Fruit fly (Drosophila melanogaster) whole organism, pupa: Measurements from ENCODE around the gene ro.

Experiments used
- CG10348 ChIP-seq: fragments of 200-800 bp; sonication (Bioruptor generic); IDR thresholded peaks from 2 replicates; pipeline ENCODE4 v1.3.6; 2022; ENCODE audit warnings: missing biosample characterization, missing genetic modification characterization
- CG12605 ChIP-seq: fragments of 200-800 bp; sonication (Bioruptor generic); IDR thresholded peaks from 2 replicates; pipeline ENCODE4 v1.3.6; 2022; ENCODE audit warnings: missing biosample characterization, missing genetic modification characterization
- CG13204 ChIP-seq: fragments of 200-800 bp; sonication (Bioruptor generic); optimal IDR thresholded peaks from 2 replicates; lab custom pipeline; 2018; ENCODE audit warnings: missing biosample characterization, mild to moderate bottlenecking, missing genetic modification characterization, moderate library complexity
- CG14655 ChIP-seq: fragments of 200-800 bp; sonication (Bioruptor generic); optimal IDR thresholded peaks from 3 replicates; lab custom pipeline; 2017; ENCODE audit warnings: mild to moderate bottlenecking, missing biosample characterization, missing genetic modification reagents, missing genetic modification characterization
- CG15710 ChIP-seq: fragments of 200-800 bp; sonication (Bioruptor generic); optimal IDR thresholded peaks from 2 replicates; lab custom pipeline; 2018; ENCODE audit warnings: missing biosample characterization, mild to moderate bottlenecking, missing genetic modification characterization, moderate library complexity
- CG17806 ChIP-seq: fragments of 200-800 bp; sonication (Bioruptor generic); optimal IDR thresholded peaks from 2 replicates; lab custom pipeline; 2018; ENCODE audit warnings: missing biosample characterization, mild to moderate bottlenecking, missing genetic modification characterization, moderate library complexity
- CG32121 ChIP-seq: fragments of 200-800 bp; sonication (Bioruptor generic); IDR thresholded peaks from 2 replicates; pipeline ENCODE4 v1.3.6; 2022; ENCODE audit warnings: missing biosample characterization, missing genetic modification characterization
- CG34367 ChIP-seq: fragments of 200-800 bp; sonication (Bioruptor generic); optimal IDR thresholded peaks from 2 replicates; lab custom pipeline; 2018; ENCODE audit warnings: missing biosample characterization, mild to moderate bottlenecking, missing genetic modification characterization
- CG4496 ChIP-seq: fragments of 200-800 bp; sonication (Bioruptor generic); IDR thresholded peaks from 3 replicates; pipeline ENCODE4 v1.3.6; 2022; ENCODE audit warnings: missing biosample characterization, missing genetic modification characterization
- CG8159 ChIP-seq: fragments of 200-800 bp; sonication (Bioruptor generic); optimal IDR thresholded peaks from 3 replicates; lab custom pipeline; 2018; ENCODE audit warnings: missing biosample characterization, mild to moderate bottlenecking, missing genetic modification characterization, moderate library complexity
- CG8301 ChIP-seq: fragments of 200-800 bp; sonication (Bioruptor generic); optimal IDR thresholded peaks from 2 replicates; lab custom pipeline; 2018; ENCODE audit warnings: missing biosample characterization, mild to moderate bottlenecking, missing genetic modification characterization
- CG9948 ChIP-seq: fragments of 200-800 bp; sonication (Bioruptor generic); optimal IDR thresholded peaks from 2 replicates; lab custom pipeline; 2018; ENCODE audit warnings: missing biosample characterization, mild to moderate bottlenecking, missing genetic modification characterization, moderate library complexity
- D1 ChIP-seq: fragments of 200-800 bp; sonication (Bioruptor generic); optimal IDR thresholded peaks from 2 replicates; lab custom pipeline; 2018; ENCODE audit warnings: missing biosample characterization, mild to moderate bottlenecking, missing genetic modification characterization, moderate library complexity
- EcR ChIP-seq: fragments of 200-800 bp; sonication (Bioruptor generic); optimal IDR thresholded peaks from 3 replicates; lab custom pipeline; 2019; ENCODE audit warnings: missing biosample characterization, missing genetic modification characterization, mild to moderate bottlenecking, moderate library complexity, missing genetic modification reagents
- Ets98B ChIP-seq: fragments of 200-800 bp; sonication (Bioruptor generic); IDR thresholded peaks from 2 replicates; pipeline ENCODE4 v1.3.6; 2022; ENCODE audit warnings: missing biosample characterization, missing genetic modification characterization
- Pif1A ChIP-seq: fragments of 200-800 bp; sonication (Bioruptor generic); optimal IDR thresholded peaks from 3 replicates; lab custom pipeline; 2016; ENCODE audit warnings: missing biosample characterization, missing genetic modification characterization
- Pif1B ChIP-seq: fragments of 200-800 bp; sonication (Bioruptor generic); optimal IDR thresholded peaks from 3 replicates; lab custom pipeline; 2016; ENCODE audit warnings: missing biosample characterization, missing genetic modification characterization
- Snoo ChIP-seq: fragments of 200-800 bp; sonication (Bioruptor generic); optimal IDR thresholded peaks from 3 replicates; lab custom pipeline; 2017; ENCODE audit warnings: missing biosample characterization, mild to moderate bottlenecking, missing genetic modification characterization, inconsistent platforms
- fd96Ca ChIP-seq: fragments of 200-800 bp; sonication (Bioruptor generic); IDR thresholded peaks from 3 replicates; pipeline ENCODE4 v1.3.6; 2022; ENCODE audit warnings: missing biosample characterization, missing genetic modification characterization
- gl ChIP-seq: fragments of 200-800 bp; sonication (Bioruptor generic); optimal IDR thresholded peaks from 2 replicates; lab custom pipeline; 2018; ENCODE audit warnings: missing biosample characterization, mild to moderate bottlenecking, missing genetic modification characterization
- rn ChIP-seq: fragments of 200-800 bp; sonication (Bioruptor generic); IDR thresholded peaks from 2 replicates; pipeline ENCODE4 v1.3.6; 2022; ENCODE audit warnings: missing biosample characterization, missing genetic modification characterization

Gene ro

DNA sequence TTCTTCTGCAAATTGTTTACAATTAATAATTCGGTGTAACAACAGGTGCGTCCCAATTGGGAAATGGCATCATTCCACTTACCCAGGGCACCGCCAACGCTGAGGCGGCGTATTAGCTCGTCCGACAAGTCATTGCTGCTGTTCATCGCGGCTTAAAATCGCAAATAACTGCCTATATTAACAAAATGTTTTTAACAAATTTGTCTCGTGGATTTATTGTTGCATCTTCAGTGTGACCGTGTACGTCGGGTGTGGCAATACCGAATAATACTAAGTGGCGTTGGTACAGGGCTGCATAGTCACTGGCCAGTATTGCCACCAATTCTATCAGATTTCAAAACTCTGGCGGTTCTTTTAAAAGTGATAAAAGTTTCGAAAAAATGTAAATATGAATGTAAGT is 31.6 kb upstream of the ro start, which contains the start of gene Ets97D:
Gene Ets97D (minus strand): TSS at position 272 of the 400 bp plus-strand sequence.
- 0 out of 2 replicates have a peak, but pooled peaks have one; percentile 25 for TF ChIP-seq CG12605 (GFP tag; lab: Robert Waterston, UW)
- no peak for TF ChIP-seq Pif1A (GFP tag; lab: Kevin White, UChicago)
- TF ChIP-seq, all 21 proteins: peak for 1

DNA sequence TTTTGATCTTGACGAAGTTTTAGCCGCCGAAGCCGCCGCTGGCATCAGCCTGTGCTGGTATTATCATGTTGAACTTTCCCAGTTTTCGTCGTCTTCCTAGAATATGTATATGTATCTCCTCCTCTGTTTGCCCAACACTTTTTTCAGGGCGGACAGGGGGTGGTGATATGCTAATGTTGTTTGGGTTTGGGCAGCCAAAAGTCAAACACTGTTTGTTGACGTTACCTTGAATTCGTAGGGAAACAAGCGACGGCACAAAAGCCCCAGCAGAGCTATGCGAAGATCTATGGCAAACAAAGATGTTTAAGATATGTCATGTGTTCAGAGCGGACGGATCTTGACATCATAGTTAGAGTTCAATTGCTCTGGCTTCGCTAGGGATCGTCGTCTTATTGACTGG is 27.8 kb upstream of the ro start:
- no peak for TF ChIP-seq rn
- TF ChIP-seq CG9948 (tag; lab: Kevin White, UChicago), result no peak
- no peak for TF ChIP-seq Pif1A (GFP tag; lab: Kevin White, UChicago)
- no peak for TF ChIP-seq CG34367 (tag; lab: Kevin White, UChicago)
- TF ChIP-seq D1 (tag; lab: Kevin White, UChicago), result no peak
- no peak for TF ChIP-seq CG4496 (GFP tag; lab: Robert Waterston, UW)
- TF ChIP-seq CG12605 (GFP tag; lab: Robert Waterston, UW), result no peak
- TF ChIP-seq CG17806 (tag; lab: Kevin White, UChicago), result no peak
- no peak for TF ChIP-seq CG15710 (tag; lab: Kevin White, UChicago)
- no peak for TF ChIP-seq EcR (GFP tag; lab: Kevin White, UChicago)
- TF ChIP-seq CG8159 (tag; lab: Kevin White, UChicago), result no peak
- TF ChIP-seq CG32121, result no peak
- TF ChIP-seq CG13204 (GFP tag; lab: Kevin White, UChicago), result no peak
- no peak for TF ChIP-seq Pif1B (GFP tag; lab: Kevin White, UChicago)
- TF ChIP-seq, all 21 proteins: peak for 0

DNA sequence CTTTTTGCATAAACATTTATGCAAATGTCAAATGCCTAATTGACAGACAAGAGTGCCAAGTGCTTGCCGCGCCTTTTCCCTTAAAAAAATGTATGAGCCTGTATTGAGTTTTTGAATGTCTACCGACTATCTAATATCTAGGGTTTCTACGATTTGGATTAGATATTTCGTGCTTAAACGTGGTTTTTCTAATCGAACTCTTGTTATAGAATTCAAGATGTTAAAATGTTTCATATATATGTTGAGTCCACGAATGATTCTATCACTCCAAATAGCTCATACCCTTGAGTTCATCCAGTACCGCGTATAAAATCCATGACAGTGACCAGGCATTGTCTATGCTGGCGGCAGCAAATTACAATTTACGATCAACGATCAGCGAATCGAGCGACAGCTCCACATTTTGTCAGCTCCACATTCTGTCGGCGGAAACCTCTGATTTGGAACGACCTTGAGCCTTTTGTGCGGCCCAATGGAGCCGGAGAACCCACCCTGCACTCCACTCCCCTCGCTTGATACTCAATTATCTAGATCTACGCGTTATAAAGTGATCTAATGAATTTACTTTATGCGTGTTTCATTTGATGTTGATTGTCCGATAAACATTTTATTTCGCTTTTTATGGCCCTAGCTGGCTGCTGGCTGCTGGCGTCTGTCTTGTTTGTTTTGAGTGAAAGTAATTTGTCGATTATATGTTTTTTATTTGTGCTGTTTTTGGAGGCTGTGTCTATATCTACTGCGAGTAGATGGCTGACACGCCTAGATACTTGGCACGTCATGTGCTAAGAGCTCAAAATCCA is 25.9 kb upstream of the ro start:
- TF ChIP-seq CG4496 (GFP tag; lab: Robert Waterston, UW) (peak; percentile 16; the same call in 1 of the 3 replicates), fd96Ca (GFP tag; lab: Robert Waterston, UW) (peak; percentile 39; the same call in 1 of the 3 replicates), CG32121 (0 out of 2 replicates have a peak, but pooled peaks have one; percentile 13), CG14655 (GFP tag; lab: Kevin White, UChicago) (no peak), Pif1A (GFP tag; lab: Kevin White, UChicago) (no peak)

DNA sequence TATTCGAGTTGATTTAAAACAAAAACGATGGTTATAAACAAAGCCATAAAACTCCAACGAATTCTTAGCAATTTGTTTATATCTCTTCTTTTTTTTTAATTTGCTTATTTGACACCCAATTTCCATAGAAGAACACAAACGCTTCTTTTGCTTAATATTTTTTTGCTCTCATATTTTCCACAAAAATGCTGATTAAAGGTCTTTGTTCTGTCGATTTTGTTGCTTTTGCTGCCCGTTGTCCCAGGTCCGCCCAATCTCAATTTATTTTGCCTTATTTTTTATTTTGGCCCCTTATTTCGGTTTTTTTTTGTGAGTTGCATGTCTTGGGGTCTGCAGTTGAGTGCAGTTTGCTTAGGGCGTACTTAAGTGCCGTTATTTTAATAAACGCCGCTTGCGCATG is 25.1 kb upstream of the ro start:
- TF ChIP-seq Snoo (tag; lab: Kevin White, UChicago), result no peak
- no peak for TF ChIP-seq CG9948 (tag; lab: Kevin White, UChicago)
- TF ChIP-seq CG12605 (GFP tag; lab: Robert Waterston, UW), result no peak
- no peak for TF ChIP-seq CG32121

DNA sequence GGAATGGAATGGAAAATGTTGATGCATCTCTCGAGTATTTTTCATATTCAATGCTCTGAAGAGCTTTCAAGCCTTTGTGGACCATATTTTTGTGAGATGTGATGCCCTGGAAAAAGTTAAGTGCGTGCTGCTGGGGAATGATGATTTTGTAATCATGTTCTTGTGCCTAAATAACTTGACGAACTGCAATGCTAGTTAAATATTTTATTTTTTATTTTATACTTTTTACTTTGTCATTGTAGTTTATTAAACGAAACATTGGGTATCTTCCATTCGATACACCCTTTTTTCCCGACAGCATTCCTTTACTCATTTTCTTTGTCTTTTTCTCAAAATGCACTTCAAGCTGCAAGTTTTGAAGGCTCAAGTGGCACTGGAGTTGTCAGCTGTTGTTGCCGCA is 19.0 kb upstream of the ro start:
- TF ChIP-seq D1 (tag; lab: Kevin White, UChicago) (no peak), CG13204 (GFP tag; lab: Kevin White, UChicago) (no peak), CG8159 (tag; lab: Kevin White, UChicago) (peak; percentile 47), fd96Ca (GFP tag; lab: Robert Waterston, UW) (no peak), CG4496 (GFP tag; lab: Robert Waterston, UW) (peak; percentile 73), CG32121 (0 out of 2 replicates have a peak, but pooled peaks have one; percentile 48), Pif1B (GFP tag; lab: Kevin White, UChicago) (peak; percentile 55), Ets98B (GFP tag; lab: Robert Waterston, UW) (peak; percentile 68), rn (0 out of 2 replicates have a peak, but pooled peaks have one; percentile 3), EcR (GFP tag; lab: Kevin White, UChicago) (no peak), CG14655 (GFP tag; lab: Kevin White, UChicago) (peak; percentile 48), CG17806 (tag; lab: Kevin White, UChicago) (peak; percentile 42), CG8301 (tag; lab: Kevin White, UChicago) (peak; percentile 37), gl (tag; lab: Kevin White, UChicago) (no peak), CG34367 (tag; lab: Kevin White, UChicago) (peak; percentile 0), Pif1A (GFP tag; lab: Kevin White, UChicago) (peak; percentile 58), CG12605 (GFP tag; lab: Robert Waterston, UW) (0 out of 2 replicates have a peak, but pooled peaks have one; percentile 36), CG15710 (tag; lab: Kevin White, UChicago) (peak; percentile 36), CG9948 (tag; lab: Kevin White, UChicago) (peak; percentile 20)
- TF ChIP-seq, all 21 proteins: peak for 14

DNA sequence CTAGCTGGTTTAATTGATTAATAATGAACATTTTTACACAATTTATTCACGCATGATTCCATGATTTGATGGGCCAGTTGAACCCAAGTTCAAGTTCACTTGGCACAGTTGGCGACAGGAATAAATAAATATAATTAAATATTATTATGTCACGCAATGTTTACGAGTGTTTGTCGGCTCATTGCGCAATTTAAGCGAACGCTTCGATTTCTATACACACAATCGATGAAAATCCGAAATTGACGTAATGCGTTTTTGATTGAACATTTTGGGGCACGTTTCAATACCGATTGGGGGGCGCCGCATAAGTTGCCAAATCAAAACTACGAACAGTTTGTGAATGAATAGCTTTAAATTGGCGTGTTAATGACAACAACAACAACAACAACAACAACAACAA is 16.3 kb upstream of the ro start:
- TF ChIP-seq EcR (GFP tag; lab: Kevin White, UChicago) (no peak), CG10348 (GFP tag; lab: Robert Waterston, UW) (no peak), CG15710 (tag; lab: Kevin White, UChicago) (no peak), CG34367 (tag; lab: Kevin White, UChicago) (no peak), rn (no peak), CG14655 (GFP tag; lab: Kevin White, UChicago) (no peak), fd96Ca (GFP tag; lab: Robert Waterston, UW) (no peak), Ets98B (GFP tag; lab: Robert Waterston, UW) (no peak)
